Worm (Caenorhabditis elegans) whole organism, late embryonic: ENCODE measurements around the gene F27D9.7.

Experiments used
- ama-1 ChIP-seq: fragments of 150-350 bp; optimal IDR thresholded peaks from 2 replicates; lab custom pipeline; 2014
- ceh-14 ChIP-seq: sonication (generic microtip); optimal IDR thresholded peaks from 2 replicates; lab custom pipeline; 2016; ENCODE audit warnings: missing genotype, missing genetic modification characterization, missing compliant biosample characterization
- dve-1 ChIP-seq: sonication (generic microtip); optimal IDR thresholded peaks from 2 replicates; lab custom pipeline; 2017; ENCODE audit warnings: antibody characterized with exemption, mild to moderate bottlenecking, missing genetic modification characterization, missing compliant biosample characterization
- fax-1 ChIP-seq: sonication (generic microtip); optimal IDR thresholded peaks from 2 replicates; lab custom pipeline; 2016; ENCODE audit warnings: missing genotype, missing genetic modification characterization, missing compliant biosample characterization
- hlh-15 ChIP-seq: sonication (generic microtip); optimal IDR thresholded peaks from 2 replicates; lab custom pipeline; 2016; ENCODE audit warnings: missing genetic modification characterization, missing compliant biosample characterization
- nfya-1 ChIP-seq: sonication (generic microtip); optimal IDR thresholded peaks from 2 replicates; lab custom pipeline; 2017; ENCODE audit warnings: missing genetic modification characterization, mild to moderate bottlenecking, missing compliant biosample characterization, antibody characterized with exemption, moderate library complexity
- pha-4 ChIP-seq: fragments of 150-350 bp; optimal IDR thresholded peaks from 2 replicates; lab custom pipeline; 2018; ENCODE audit warnings: missing biosample characterization, missing genetic modification reagents, missing genetic modification characterization
- sdc-2 ChIP-seq: sonication (generic microtip); optimal IDR thresholded peaks from 2 replicates; lab custom pipeline; 2016; ENCODE audit warnings: missing genotype, missing genetic modification characterization, missing compliant biosample characterization

DNA sequence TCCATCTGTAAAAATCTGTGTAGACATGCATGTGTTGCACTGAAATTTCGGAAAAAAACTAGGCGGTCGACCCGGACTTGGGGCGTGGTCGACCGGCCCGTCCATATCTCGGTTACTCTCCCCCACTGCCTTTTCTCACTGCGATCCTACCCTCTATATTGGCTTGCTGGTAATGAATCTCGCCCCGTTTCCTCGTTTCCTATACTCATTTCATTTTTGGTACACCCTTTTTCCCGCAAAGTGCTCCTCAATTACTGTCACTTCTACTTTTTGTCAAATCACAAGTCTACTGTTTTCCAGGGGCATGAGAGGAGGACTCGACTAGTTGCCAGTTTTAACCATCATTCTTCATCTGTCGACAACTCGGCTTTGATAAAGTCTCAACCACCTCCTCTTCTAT is 48.4 kb upstream of the F27D9.7 start, which contains the start of gene K09F5.6:
- no peak for TF ChIP-seq ama-1
- no peak for TF ChIP-seq fax-1
- TF ChIP-seq ceh-14 = no peak
- no peak for TF ChIP-seq hlh-15 (tag; lab: Kevin White, UChicago)
- no peak for TF ChIP-seq pha-4
- TF ChIP-seq nfya-1 (tag; lab: Kevin White, UChicago) = no peak
- no peak for TF ChIP-seq sdc-2 (tag; lab: Kevin White, UChicago)
- no peak for TF ChIP-seq dve-1
